Fruit fly (Drosophila melanogaster) whole organism, embryonic: ENCODE data around the gene sws.

Experiments
- Adf1 ChIP-seq: fragments of 200-800 bp; sonication (Bioruptor generic); IDR thresholded peaks from 2 replicates; pipeline ENCODE4 v1.3.6; 2022; ENCODE audit warnings: missing biosample characterization, missing genetic modification characterization
- Bteb2 ChIP-seq: fragments of 200-800 bp; sonication (Bioruptor generic); optimal IDR thresholded peaks from 2 replicates; lab custom pipeline; 2016; ENCODE audit warnings: missing biosample characterization, missing genetic modification characterization
- CG10209 ChIP-seq: fragments of 200-800 bp; sonication (Bioruptor generic); optimal IDR thresholded peaks from 3 replicates; lab custom pipeline; 2017; ENCODE audit warnings: missing biosample characterization, mild to moderate bottlenecking, missing genetic modification characterization, missing genetic modification reagents
- CG10543 ChIP-seq: fragments of 200-800 bp; sonication (Bioruptor generic); optimal IDR thresholded peaks from 3 replicates; lab custom pipeline; 2017; ENCODE audit warnings: missing biosample characterization, mild to moderate bottlenecking, missing genetic modification characterization, moderate library complexity
- CG11247 ChIP-seq: fragments of 200-800 bp; sonication (Bioruptor generic); IDR thresholded peaks from 2 replicates; pipeline ENCODE4 v1.3.6; 2022; ENCODE audit warnings: missing biosample characterization, missing genetic modification characterization
- CG13624 ChIP-seq: fragments of 200-800 bp; sonication (Bioruptor generic); optimal IDR thresholded peaks from 2 replicates; lab custom pipeline; 2016; ENCODE audit warnings: missing biosample characterization, missing genetic modification characterization
- CG14441 ChIP-seq: fragments of 200-800 bp; sonication (Bioruptor generic); IDR thresholded peaks from 2 replicates; pipeline ENCODE4 v1.3.6; 2022; ENCODE audit warnings: missing biosample characterization, missing genetic modification characterization
- CG1602 ChIP-seq: fragments of 200-800 bp; sonication (Bioruptor generic); optimal IDR thresholded peaks from 3 replicates; lab custom pipeline; 2016; ENCODE audit warnings: missing biosample characterization, missing genetic modification characterization
- CG1603 ChIP-seq: fragments of 200-800 bp; sonication (Bioruptor generic); optimal IDR thresholded peaks from 2 replicates; lab custom pipeline; 2019; ENCODE audit warnings: missing biosample characterization, mild to moderate bottlenecking, missing genetic modification characterization, moderate library complexity
- CG17568 ChIP-seq: fragments of 200-800 bp; sonication (Bioruptor generic); optimal IDR thresholded peaks from 2 replicates; lab custom pipeline; 2018; ENCODE audit warnings: missing biosample characterization, mild to moderate bottlenecking, missing genetic modification characterization, moderate library complexity
- CG18476 ChIP-seq: fragments of 200-800 bp; sonication (Bioruptor generic); optimal IDR thresholded peaks from 2 replicates; lab custom pipeline; 2016; ENCODE audit warnings: missing biosample characterization, mild to moderate bottlenecking, missing genetic modification characterization
- CG2199 ChIP-seq: fragments of 200-800 bp; sonication (Bioruptor generic); IDR thresholded peaks from 3 replicates; pipeline ENCODE4 v1.3.6; 2022; ENCODE audit warnings: missing biosample characterization, missing genetic modification characterization
- CG30020 ChIP-seq: fragments of 200-800 bp; optimal IDR thresholded peaks from 2 replicates; lab custom pipeline; 2019; ENCODE audit warnings: missing biosample characterization, mild to moderate bottlenecking, missing genetic modification characterization, moderate library complexity
- CG30403 ChIP-seq: fragments of 200-800 bp; sonication (Bioruptor generic); optimal IDR thresholded peaks from 3 replicates; lab custom pipeline; 2016; ENCODE audit warnings: missing biosample characterization, missing genetic modification characterization
- CG34376 ChIP-seq: fragments of 200-800 bp; sonication (Bioruptor generic); optimal IDR thresholded peaks from 2 replicates; lab custom pipeline; 2018; ENCODE audit warnings: missing biosample characterization, mild to moderate bottlenecking, missing genetic modification characterization
- CG3838 ChIP-seq: fragments of 200-800 bp; sonication (Bioruptor generic); optimal IDR thresholded peaks from 3 replicates; lab custom pipeline; 2016; ENCODE audit warnings: missing biosample characterization, missing genetic modification characterization
- CG4424 ChIP-seq: fragments of 200-800 bp; sonication (Bioruptor generic); optimal IDR thresholded peaks from 3 replicates; lab custom pipeline; 2016; ENCODE audit warnings: missing biosample characterization, missing genetic modification characterization
- CG8924 ChIP-seq: fragments of 200-800 bp; optimal IDR thresholded peaks from 3 replicates; lab custom pipeline; 2019; ENCODE audit warnings: missing biosample characterization, mild to moderate bottlenecking, missing genetic modification characterization, moderate library complexity
- CG9817 ChIP-seq: fragments of 200-800 bp; sonication (Bioruptor generic); optimal IDR thresholded peaks from 2 replicates; lab custom pipeline; 2018; ENCODE audit warnings: missing biosample characterization, mild to moderate bottlenecking, missing genetic modification characterization, moderate library complexity
- CHES-1-like ChIP-seq: fragments of 200-800 bp; sonication (Bioruptor generic); optimal IDR thresholded peaks from 2 replicates; lab custom pipeline; 2016; ENCODE audit warnings: missing biosample characterization, missing genetic modification characterization
- CTCF ChIP-seq: fragments of 200-800 bp; sonication (Bioruptor generic); optimal IDR thresholded peaks from 2 replicates; lab custom pipeline; 2017; ENCODE audit warnings: missing biosample characterization, mild to moderate bottlenecking, missing genetic modification characterization, moderate library complexity
- D19B ChIP-seq: fragments of 200-800 bp; sonication (Bioruptor generic); optimal IDR thresholded peaks from 2 replicates; lab custom pipeline; 2017; ENCODE audit warnings: missing biosample characterization, mild to moderate bottlenecking, missing genetic modification characterization
- Drgx ChIP-seq: fragments of 200-800 bp; sonication (Bioruptor generic); IDR thresholded peaks from 2 replicates; pipeline ENCODE4 v1.3.6; 2022; ENCODE audit warnings: missing biosample characterization, missing genetic modification characterization
- Gug ChIP-seq: fragments of 200-800 bp; sonication (Bioruptor generic); IDR thresholded peaks from 4 replicates; pipeline ENCODE4 v1.3.6; 2022; ENCODE audit warnings: missing biosample characterization, missing genetic modification characterization
- MESR4 ChIP-seq: fragments of 200-800 bp; sonication (Bioruptor generic); optimal IDR thresholded peaks from 2 replicates; lab custom pipeline; 2018; ENCODE audit warnings: missing biosample characterization, mild to moderate bottlenecking, missing genetic modification characterization, moderate library complexity
- Nf-YB ChIP-seq: fragments of 200-800 bp; sonication (Bioruptor generic); optimal IDR thresholded peaks from 3 replicates; lab custom pipeline; 2019; ENCODE audit warnings: missing biosample characterization, mild to moderate bottlenecking, missing genetic modification characterization, moderate library complexity
- Oli ChIP-seq: fragments of 200-800 bp; sonication (Bioruptor generic); optimal IDR thresholded peaks from 2 replicates; lab custom pipeline; 2018; ENCODE audit warnings: missing biosample characterization, mild to moderate bottlenecking, missing genetic modification characterization, moderate library complexity
- Side ChIP-seq: fragments of 200-800 bp; sonication (Bioruptor generic); optimal IDR thresholded peaks from 2 replicates; lab custom pipeline; 2016; ENCODE audit warnings: missing biosample characterization, missing genetic modification characterization
- btn ChIP-seq: fragments of 200-800 bp; sonication (Bioruptor generic); optimal IDR thresholded peaks from 2 replicates; lab custom pipeline; 2016; ENCODE audit warnings: missing biosample characterization, missing genetic modification characterization
- crc ChIP-seq: fragments of 200-800 bp; sonication (Bioruptor generic); optimal IDR thresholded peaks from 2 replicates; lab custom pipeline; 2016; ENCODE audit warnings: missing biosample characterization, missing genetic modification characterization
- dpn ChIP-seq, 2 experiments: fragments of 200-800 bp; sonication (Bioruptor generic); optimal IDR thresholded peaks; 3 replicates each; lab custom pipeline; 2016; ENCODE audit warnings: missing biosample characterization in 2 of 2, missing genetic modification characterization in 2 of 2
- fd96Cb ChIP-seq: fragments of 200-800 bp; sonication (Bioruptor generic); optimal IDR thresholded peaks from 2 replicates; lab custom pipeline; 2018; ENCODE audit warnings: missing biosample characterization, mild to moderate bottlenecking, missing genetic modification characterization, moderate library complexity
- gsb-n ChIP-seq: fragments of 200-800 bp; sonication (Bioruptor generic); optimal IDR thresholded peaks from 3 replicates; lab custom pipeline; 2018; ENCODE audit warnings: missing biosample characterization, mild to moderate bottlenecking, missing genetic modification characterization
- inv ChIP-seq: fragments of 200-800 bp; sonication (Bioruptor generic); IDR thresholded peaks from 2 replicates; pipeline ENCODE4 v1.3.6; 2022; ENCODE audit warnings: missing biosample characterization, missing genetic modification characterization; ENCODE audit not compliant: partially characterized antibody
- kah ChIP-seq: fragments of 200-800 bp; sonication (Bioruptor generic); optimal IDR thresholded peaks from 2 replicates; lab custom pipeline; 2018; ENCODE audit warnings: missing biosample characterization, mild to moderate bottlenecking, missing genetic modification characterization
- klu ChIP-seq: fragments of 200-800 bp; sonication (Bioruptor generic); IDR thresholded peaks from 2 replicates; pipeline ENCODE4 v1.3.6; 2022; ENCODE audit warnings: missing biosample characterization, missing genetic modification characterization
- lbe ChIP-seq: fragments of 200-800 bp; sonication (Bioruptor generic); optimal IDR thresholded peaks from 2 replicates; lab custom pipeline; 2016; ENCODE audit warnings: missing biosample characterization, mild to moderate bottlenecking, missing genetic modification characterization
- row ChIP-seq: fragments of 200-800 bp; sonication (Bioruptor generic); IDR thresholded peaks from 3 replicates; pipeline ENCODE4 v1.3.6; 2022; ENCODE audit warnings: missing biosample characterization, missing genetic modification characterization
- sc ChIP-seq, 3 experiments: fragments of >200 bp in 2 of 3; fragments of 200-800 bp in 1 of 3; sonication (Bioruptor generic) in 1 of 3; optimal IDR thresholded peaks; 2 replicates in 2 of 3; 3 replicates in 1 of 3; lab custom pipeline; 2017; ENCODE audit warnings: mild to moderate bottlenecking in 1 of 3, missing biosample characterization in 1 of 3, missing genetic modification characterization in 1 of 3, missing genetic modification reagents in 1 of 3
- sisA ChIP-seq: fragments of 200-800 bp; sonication (Bioruptor generic); IDR thresholded peaks from 2 replicates; pipeline ENCODE4 v1.3.6; 2022; ENCODE audit warnings: missing biosample characterization, missing genetic modification characterization
- slou ChIP-seq: fragments of 200-800 bp; sonication (Bioruptor generic); optimal IDR thresholded peaks from 3 replicates; lab custom pipeline; 2016; ENCODE audit warnings: missing biosample characterization, missing genetic modification characterization
- ssp ChIP-seq: fragments of 200-800 bp; sonication (Bioruptor generic); IDR thresholded peaks from 2 replicates; pipeline ENCODE4 v1.3.6; 2022; ENCODE audit warnings: missing biosample characterization, missing genetic modification characterization
- sug ChIP-seq: fragments of 200-800 bp; optimal IDR thresholded peaks from 2 replicates; lab custom pipeline; 2019; ENCODE audit warnings: missing biosample characterization, mild to moderate bottlenecking, missing genetic modification characterization, moderate library complexity
- tna ChIP-seq: fragments of 200-800 bp; sonication (Bioruptor generic); IDR thresholded peaks from 2 replicates; pipeline ENCODE4 v1.3.6; 2022; ENCODE audit warnings: missing biosample characterization, missing genetic modification characterization; ENCODE audit not compliant: partially characterized antibody
- trem ChIP-seq: fragments of 200-800 bp; optimal IDR thresholded peaks from 3 replicates; lab custom pipeline; 2019; ENCODE audit warnings: missing biosample characterization, mild to moderate bottlenecking, missing genetic modification characterization, moderate library complexity
- usp ChIP-seq: fragments of >200 bp; optimal IDR thresholded peaks from 2 replicates; lab custom pipeline; 2017; ENCODE audit warnings: missing biosample characterization, missing genetic modification characterization
- wor ChIP-seq: fragments of 200-800 bp; sonication (Bioruptor generic); IDR thresholded peaks from 2 replicates; pipeline ENCODE4 v1.3.6; 2022; ENCODE audit warnings: missing biosample characterization, missing genetic modification characterization
- zen2 ChIP-seq: fragments of 200-800 bp; sonication (Bioruptor generic); IDR thresholded peaks from 3 replicates; pipeline ENCODE4 v1.3.6; 2022; ENCODE audit warnings: missing biosample characterization, missing genetic modification characterization; ENCODE audit not compliant: partially characterized antibody
- zfh2 ChIP-seq: fragments of 200-800 bp; sonication (Bioruptor generic); optimal IDR thresholded peaks from 2 replicates; lab custom pipeline; 2016; ENCODE audit warnings: missing biosample characterization, missing genetic modification characterization

The sws gene

dm6 chrX:7908239-7909068 is 59.6 kb downstream of the sws start, which contains the start of the genes dpr14 and spidey (continued):
- TF ChIP-seq CG1602 (GFP tag; lab: Kevin White, UChicago): peak; percentile 81
- TF ChIP-seq Oli (tag; lab: Kevin White, UChicago): peak; percentile 92
- TF ChIP-seq Bteb2 (GFP tag; lab: Kevin White, UChicago): peak; percentile 62
- peak; percentile 86 for TF ChIP-seq CG14441 (GFP tag; lab: Robert Waterston, UW)
- TF ChIP-seq klu (GFP tag; lab: Robert Waterston, UW): peak; percentile 77
- peak; percentile 79 for TF ChIP-seq wor
- TF ChIP-seq Gug (GFP tag; lab: Robert Waterston, UW): peak; percentile 88
- TF ChIP-seq CG13624 (GFP tag; lab: Kevin White, UChicago): peak; percentile 88
- peak; percentile 62; the same call in 1 of the 3 replicates for TF ChIP-seq CG2199 (GFP tag; lab: Robert Waterston, UW)
- TF ChIP-seq kah (GFP tag; lab: Kevin White, UChicago): peak; percentile 69
- TF ChIP-seq row: peak; percentile 98
- TF ChIP-seq CHES-1-like: peak; percentile 89
- peak; percentile 87 for TF ChIP-seq gsb-n (tag; lab: Kevin White, UChicago)
- peak; percentile 95 for TF ChIP-seq sug
- peak; percentile 93 for TF ChIP-seq sisA (GFP tag; lab: Robert Waterston, UW)
- peak; percentile 95 for TF ChIP-seq CG10543
- no peak for TF ChIP-seq zen2 (GFP tag; lab: Robert Waterston, UW)
- peak; percentile 89 for TF ChIP-seq CG10209 (GFP tag; lab: Kevin White, UChicago)
- TF ChIP-seq Drgx (GFP tag; lab: Robert Waterston, UW): peak; percentile 90
- peak; percentile 87 to 92 for TF ChIP-seq dpn (GFP tag; optimal IDR thresholded peaks at IDR 0.05; lab: Kevin White, UChicago)
- TF ChIP-seq CTCF: peak; percentile 42
- TF ChIP-seq fd96Cb (tag; lab: Kevin White, UChicago): peak; percentile 88
- TF ChIP-seq lbe (GFP tag; lab: Kevin White, UChicago): peak; percentile 71
- no peak for TF ChIP-seq tna (GFP tag; lab: Robert Waterston, UW)
- peak; percentile 74 for TF ChIP-seq ssp (GFP tag; lab: Robert Waterston, UW)
- TF ChIP-seq usp: no peak
- peak; percentile 62 for TF ChIP-seq CG3838 (GFP tag; lab: Kevin White, UChicago)
- TF ChIP-seq MESR4: peak; percentile 70
- TF ChIP-seq trem (tag; lab: Kevin White, UChicago): peak; percentile 81
- peak; percentile 80 for TF ChIP-seq D19B (GFP tag; lab: Kevin White, UChicago)
- TF ChIP-seq Adf1: peak; percentile 83; the same call in 1 of the 2 replicates
- TF ChIP-seq crc (GFP tag; lab: Kevin White, UChicago): peak; percentile 73
- peak; percentile 92 for TF ChIP-seq CG1603
- TF ChIP-seq CG34376 (GFP tag; lab: Kevin White, UChicago): peak; percentile 95
- TF ChIP-seq slou (GFP tag; lab: Kevin White, UChicago): peak; percentile 26
- peak; percentile 74 for TF ChIP-seq Nf-YB (GFP tag; lab: Kevin White, UChicago)
- TF ChIP-seq sc (optimal IDR thresholded peaks at IDR 0.05; lab: Kevin White, UChicago): no peak
- TF ChIP-seq sc (GFP tag; optimal IDR thresholded peaks at IDR 0.05; lab: Kevin White, UChicago): peak; percentile 67
- TF ChIP-seq btn (GFP tag; lab: Kevin White, UChicago): peak; percentile 77
- TF ChIP-seq CG8924 (tag; lab: Kevin White, UChicago): peak; percentile 93
- peak; percentile 86 for TF ChIP-seq CG11247 (GFP tag; lab: Robert Waterston, UW)
- TF ChIP-seq inv (GFP tag; lab: Robert Waterston, UW): 0 out of 2 replicates have a peak, but pooled peaks have one; percentile 21
- TF ChIP-seq CG18476 (GFP tag; lab: Kevin White, UChicago): peak; percentile 85
- peak; percentile 86 for TF ChIP-seq CG4424 (GFP tag; lab: Kevin White, UChicago)
- TF ChIP-seq CG30403 (GFP tag; lab: Kevin White, UChicago): peak; percentile 88
- peak; percentile 91 for TF ChIP-seq CG9817 (tag; lab: Kevin White, UChicago)
- peak; percentile 87 for TF ChIP-seq Side (GFP tag; lab: Kevin White, UChicago)
- peak; percentile 80 for TF ChIP-seq CG17568
- peak; percentile 82 for TF ChIP-seq zfh2 (GFP tag; lab: Kevin White, UChicago)
- TF ChIP-seq CG30020 (tag; lab: Kevin White, UChicago): peak; percentile 56
